Fruit fly (Drosophila melanogaster) whole organism, embryonic: ENCODE data around the gene alphaSnap.

Experiments
- CG10979 ChIP-seq: fragments of 200-800 bp; sonication (Bioruptor generic); optimal IDR thresholded peaks from 2 replicates; lab custom pipeline; 2018; ENCODE audit warnings: missing biosample characterization, mild to moderate bottlenecking, missing genetic modification characterization, moderate library complexity
- CG12236 ChIP-seq: fragments of 200-800 bp; sonication (Bioruptor generic); optimal IDR thresholded peaks from 2 replicates; lab custom pipeline; 2016; ENCODE audit warnings: missing biosample characterization, missing genetic modification characterization
- CG14014 ChIP-seq: fragments of 200-800 bp; sonication (Bioruptor generic); IDR thresholded peaks from 2 replicates; pipeline ENCODE4 v1.3.6; 2022; ENCODE audit warnings: missing biosample characterization, missing genetic modification characterization
- CG15696 ChIP-seq: fragments of 200-800 bp; sonication (Bioruptor generic); optimal IDR thresholded peaks from 2 replicates; lab custom pipeline; 2019; ENCODE audit warnings: missing biosample characterization, mild to moderate bottlenecking, missing genetic modification characterization, moderate library complexity
- CG1792 ChIP-seq: fragments of 200-800 bp; sonication (Bioruptor generic); optimal IDR thresholded peaks from 2 replicates; lab custom pipeline; 2016; ENCODE audit warnings: missing biosample characterization, missing genetic modification characterization
- CG18262 ChIP-seq: fragments of 200-800 bp; optimal IDR thresholded peaks from 3 replicates; lab custom pipeline; 2019; ENCODE audit warnings: missing biosample characterization, mild to moderate bottlenecking, missing genetic modification characterization, moderate library complexity
- CG18619 ChIP-seq: fragments of 200-800 bp; sonication (Bioruptor generic); optimal IDR thresholded peaks from 3 replicates; lab custom pipeline; 2017; ENCODE audit warnings: missing biosample characterization, mild to moderate bottlenecking, missing genetic modification characterization
- CG2202 ChIP-seq: fragments of 200-800 bp; sonication (Bioruptor generic); optimal IDR thresholded peaks from 2 replicates; lab custom pipeline; 2018; ENCODE audit warnings: missing biosample characterization, mild to moderate bottlenecking, missing genetic modification characterization
- CG3065 ChIP-seq: fragments of 200-800 bp; sonication (Bioruptor generic); optimal IDR thresholded peaks from 2 replicates; lab custom pipeline; 2016; ENCODE audit warnings: missing biosample characterization, missing genetic modification characterization
- CG31365 ChIP-seq: fragments of 200-800 bp; sonication (Bioruptor generic); optimal IDR thresholded peaks from 2 replicates; lab custom pipeline; 2018; ENCODE audit warnings: missing biosample characterization, mild to moderate bottlenecking, missing genetic modification characterization
- CG4707 ChIP-seq: fragments of 200-800 bp; sonication (Bioruptor generic); optimal IDR thresholded peaks from 2 replicates; lab custom pipeline; 2018; ENCODE audit warnings: missing biosample characterization, mild to moderate bottlenecking, missing genetic modification characterization, moderate library complexity
- CG5180 ChIP-seq: fragments of 200-800 bp; sonication (Bioruptor generic); optimal IDR thresholded peaks from 3 replicates; lab custom pipeline; 2017; ENCODE audit warnings: missing biosample characterization, missing genetic modification characterization, mild to moderate bottlenecking, moderate library complexity, missing genetic modification reagents
- CG6813 ChIP-seq: fragments of 200-800 bp; sonication (Bioruptor generic); optimal IDR thresholded peaks from 2 replicates; lab custom pipeline; 2017; ENCODE audit warnings: missing biosample characterization, missing genetic modification characterization, mild to moderate bottlenecking, moderate library complexity, missing genetic modification reagents
- CG7556 ChIP-seq: fragments of 200-800 bp; sonication (Bioruptor generic); optimal IDR thresholded peaks from 2 replicates; lab custom pipeline; 2017; ENCODE audit warnings: missing biosample characterization, mild to moderate bottlenecking, missing genetic modification characterization
- CG8388 ChIP-seq: fragments of 200-800 bp; sonication (Bioruptor generic); optimal IDR thresholded peaks from 2 replicates; lab custom pipeline; 2019; ENCODE audit warnings: missing biosample characterization, mild to moderate bottlenecking, missing genetic modification characterization, moderate library complexity
- CG8765 ChIP-seq: fragments of 200-800 bp; sonication (Bioruptor generic); IDR thresholded peaks from 2 replicates; pipeline ENCODE4 v1.3.6; 2022; ENCODE audit warnings: missing biosample characterization, missing genetic modification characterization
- CG9609 ChIP-seq: fragments of 200-800 bp; sonication (Bioruptor generic); optimal IDR thresholded peaks from 3 replicates; lab custom pipeline; 2016; ENCODE audit warnings: missing biosample characterization, missing genetic modification characterization
- Doc2 ChIP-seq: fragments of 200-800 bp; sonication (Bioruptor generic); IDR thresholded peaks from 2 replicates; pipeline ENCODE4 v1.3.6; 2022; ENCODE audit warnings: missing biosample characterization, missing genetic modification characterization
- ERR ChIP-seq: fragments of 200-800 bp; sonication (Bioruptor generic); optimal IDR thresholded peaks from 2 replicates; lab custom pipeline; 2016; ENCODE audit warnings: missing biosample characterization, missing genetic modification characterization
- Ets65A ChIP-seq: fragments of 200-800 bp; sonication (Bioruptor generic); peaks from one replicate; lab custom pipeline; 2016; ENCODE audit warnings: missing biosample characterization, missing genetic modification characterization
- Ets97D ChIP-seq: fragments of 200-800 bp; sonication (Bioruptor generic); optimal IDR thresholded peaks from 3 replicates; lab custom pipeline; 2016; ENCODE audit warnings: missing biosample characterization, missing genetic modification characterization
- Gug ChIP-seq: fragments of 200-800 bp; sonication (Bioruptor generic); IDR thresholded peaks from 4 replicates; pipeline ENCODE4 v1.3.6; 2022; ENCODE audit warnings: missing biosample characterization, missing genetic modification characterization
- Hmx ChIP-seq: fragments of 200-800 bp; sonication (Bioruptor generic); optimal IDR thresholded peaks from 2 replicates; lab custom pipeline; 2016; ENCODE audit warnings: missing biosample characterization, missing genetic modification characterization
- MTF-1 ChIP-seq: fragments of 200-800 bp; sonication (Bioruptor generic); optimal IDR thresholded peaks from 2 replicates; lab custom pipeline; 2018; ENCODE audit warnings: missing biosample characterization, mild to moderate bottlenecking, missing genetic modification characterization, borderline replicate concordance
- NC2β ChIP-seq: fragments of 200-800 bp; sonication (Bioruptor generic); optimal IDR thresholded peaks from 2 replicates; lab custom pipeline; 2016; ENCODE audit warnings: missing biosample characterization, missing genetic modification characterization
- NK7.1 ChIP-seq: fragments of 200-800 bp; sonication (Bioruptor generic); optimal IDR thresholded peaks from 3 replicates; lab custom pipeline; 2016; ENCODE audit warnings: missing biosample characterization, missing genetic modification characterization
- Optix ChIP-seq: fragments of 200-800 bp; sonication (Bioruptor generic); IDR thresholded peaks from 3 replicates; pipeline ENCODE4 v1.3.6; 2022; ENCODE audit warnings: missing biosample characterization, missing genetic modification characterization
- Rfx ChIP-seq: fragments of 200-800 bp; sonication (Bioruptor generic); IDR thresholded peaks from 2 replicates; pipeline ENCODE4 v1.3.6; 2022; ENCODE audit warnings: missing biosample characterization, missing genetic modification characterization
- Sry-δ ChIP-seq: fragments of 200-800 bp; sonication (Bioruptor generic); optimal IDR thresholded peaks from 2 replicates; lab custom pipeline; 2016; ENCODE audit warnings: missing biosample characterization, missing genetic modification characterization
- al ChIP-seq: fragments of 200-800 bp; sonication (Bioruptor generic); IDR thresholded peaks from 2 replicates; pipeline ENCODE4 v1.3.6; 2022; ENCODE audit warnings: missing biosample characterization, missing genetic modification characterization
- ase ChIP-seq: fragments of 200-800 bp; sonication (Bioruptor generic); IDR thresholded peaks from 3 replicates; pipeline ENCODE4 v1.3.6; 2022; ENCODE audit warnings: missing biosample characterization, missing genetic modification characterization
- az2 ChIP-seq: fragments of 200-800 bp; sonication (Bioruptor generic); optimal IDR thresholded peaks from 3 replicates; lab custom pipeline; 2016; ENCODE audit warnings: missing biosample characterization, missing genetic modification characterization
- bcd ChIP-seq: fragments of 200-800 bp; sonication (Bioruptor generic); optimal IDR thresholded peaks from 2 replicates; lab custom pipeline; 2017; ENCODE audit warnings: missing biosample characterization, mild to moderate bottlenecking, missing genetic modification characterization
- cad ChIP-seq: fragments of >200 bp; optimal IDR thresholded peaks from 2 replicates; lab custom pipeline; 2017; ENCODE audit warnings: missing biosample characterization, missing genetic modification characterization
- chn ChIP-seq: fragments of 200-800 bp; sonication (Bioruptor generic); optimal IDR thresholded peaks from 2 replicates; lab custom pipeline; 2016; ENCODE audit warnings: missing biosample characterization, missing genetic modification characterization
- corto ChIP-seq: fragments of 200-800 bp; sonication (Bioruptor generic); optimal IDR thresholded peaks from 2 replicates; lab custom pipeline; 2016; ENCODE audit warnings: missing biosample characterization, mild to moderate bottlenecking, missing genetic modification characterization, moderate library complexity
- emc ChIP-seq: fragments of 200-800 bp; sonication (Bioruptor generic); optimal IDR thresholded peaks from 2 replicates; lab custom pipeline; 2016; ENCODE audit warnings: missing biosample characterization, missing genetic modification characterization
- gcm2 ChIP-seq: fragments of 200-800 bp; sonication (Bioruptor generic); optimal IDR thresholded peaks from 2 replicates; lab custom pipeline; 2016; ENCODE audit warnings: missing biosample characterization, missing genetic modification characterization
- gfzf ChIP-seq: fragments of 200-800 bp; sonication (Bioruptor generic); optimal IDR thresholded peaks from 2 replicates; lab custom pipeline; 2016; ENCODE audit warnings: missing biosample characterization, mild to moderate bottlenecking, missing genetic modification characterization, moderate library complexity
- gsb ChIP-seq: fragments of 200-800 bp; sonication (Bioruptor generic); IDR thresholded peaks from 2 replicates; pipeline ENCODE4 v1.3.6; 2022; ENCODE audit warnings: missing biosample characterization, missing genetic modification characterization
- hb ChIP-seq: fragments of 200-800 bp; sonication (Bioruptor generic); IDR thresholded peaks from 3 replicates; pipeline ENCODE4 v1.3.6; 2022; ENCODE audit warnings: missing biosample characterization, missing genetic modification characterization; ENCODE audit not compliant: partially characterized antibody
- her ChIP-seq: fragments of 200-800 bp; sonication (Bioruptor generic); optimal IDR thresholded peaks from 2 replicates; lab custom pipeline; 2016; ENCODE audit warnings: missing biosample characterization, missing genetic modification characterization
- lov ChIP-seq, 2 experiments: fragments of 200-800 bp in 1 of 2; fragments of >200 bp in 1 of 2; sonication (Bioruptor generic) in 1 of 2; IDR thresholded peaks in 1 of 2; optimal IDR thresholded peaks in 1 of 2; 2 replicates in 1 of 2; 3 replicates in 1 of 2; pipeline versions ENCODE4 v1.3.6 to Lab custom; 2017 to 2022; ENCODE audit warnings: missing biosample characterization in 1 of 2, missing genetic modification characterization in 1 of 2
- pb ChIP-seq: fragments of 200-800 bp; sonication (Bioruptor generic); optimal IDR thresholded peaks from 3 replicates; lab custom pipeline; 2016; ENCODE audit warnings: missing biosample characterization, missing genetic modification characterization
- pros ChIP-seq: fragments of 200-800 bp; sonication (Bioruptor generic); optimal IDR thresholded peaks from 3 replicates; lab custom pipeline; 2019; ENCODE audit warnings: missing biosample characterization, mild to moderate bottlenecking, missing genetic modification characterization, moderate library complexity
- scrt ChIP-seq: fragments of 200-800 bp; sonication (Bioruptor generic); optimal IDR thresholded peaks from 2 replicates; lab custom pipeline; 2018; ENCODE audit warnings: missing biosample characterization, mild to moderate bottlenecking, missing genetic modification characterization, moderate library complexity
- slou ChIP-seq: fragments of 200-800 bp; sonication (Bioruptor generic); optimal IDR thresholded peaks from 3 replicates; lab custom pipeline; 2016; ENCODE audit warnings: missing biosample characterization, missing genetic modification characterization
- slp2 ChIP-seq: fragments of 200-800 bp; sonication (Bioruptor generic); optimal IDR thresholded peaks from 2 replicates; lab custom pipeline; 2016; ENCODE audit warnings: missing biosample characterization, missing genetic modification characterization
- toy ChIP-seq: fragments of 200-800 bp; sonication (Bioruptor generic); IDR thresholded peaks from 2 replicates; pipeline ENCODE4 v1.3.6; 2022; ENCODE audit warnings: missing biosample characterization, missing genetic modification characterization
- trem ChIP-seq: fragments of 200-800 bp; optimal IDR thresholded peaks from 3 replicates; lab custom pipeline; 2019; ENCODE audit warnings: missing biosample characterization, mild to moderate bottlenecking, missing genetic modification characterization, moderate library complexity
- vfl ChIP-seq: fragments of 200-800 bp; sonication (Bioruptor generic); optimal IDR thresholded peaks from 2 replicates; lab custom pipeline; 2016; ENCODE audit warnings: missing biosample characterization, missing genetic modification characterization
- wek ChIP-seq: fragments of 200-800 bp; sonication (Bioruptor generic); optimal IDR thresholded peaks from 3 replicates; lab custom pipeline; 2018; ENCODE audit warnings: missing biosample characterization, mild to moderate bottlenecking, missing genetic modification characterization, moderate library complexity

The alphaSnap gene

DNA sequence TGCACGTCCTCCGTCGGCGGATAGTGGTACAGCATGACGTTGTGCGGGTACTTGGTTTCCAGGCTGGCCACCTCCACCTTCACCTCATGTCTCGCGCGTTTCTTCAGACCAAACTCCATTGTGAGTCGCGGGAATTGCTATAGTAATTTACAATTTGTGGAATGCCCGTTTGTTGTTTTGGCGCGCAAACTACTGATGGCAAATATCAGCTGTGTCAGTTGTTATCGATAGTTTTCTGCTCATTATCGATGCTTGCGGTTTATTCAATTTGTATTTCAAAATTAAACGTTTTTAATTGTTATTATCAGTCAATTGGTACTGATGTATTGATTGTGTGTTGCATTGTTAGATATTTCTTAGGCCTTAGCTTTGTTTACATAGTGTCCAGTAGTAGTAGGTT is 48.0 kb downstream of the alphaSnap start, which contains the start of gene Prim2 (continued):
- TF ChIP-seq bcd = no peak
- no peak for TF ChIP-seq CG4707
- TF ChIP-seq CG8765 (GFP tag; lab: Robert Waterston, UW) = no peak
- no peak for TF ChIP-seq Hmx (GFP tag; lab: Kevin White, UChicago)
- TF ChIP-seq toy (GFP tag; lab: Robert Waterston, UW) = no peak
- TF ChIP-seq Gug (GFP tag; lab: Robert Waterston, UW) = no peak
- TF ChIP-seq Doc2 (GFP tag; lab: Robert Waterston, UW) = no peak
- no peak for TF ChIP-seq ERR (GFP tag; lab: Kevin White, UChicago)
- TF ChIP-seq her (GFP tag; lab: Kevin White, UChicago) = no peak
- no peak for TF ChIP-seq corto (GFP tag; lab: Kevin White, UChicago)
- no peak for TF ChIP-seq pb (GFP tag; lab: Kevin White, UChicago)
- no peak for TF ChIP-seq CG7556
- TF ChIP-seq trem (tag; lab: Kevin White, UChicago) = peak; percentile 81
- no peak for TF ChIP-seq Ets97D (GFP tag; lab: Kevin White, UChicago)
- TF ChIP-seq NK7.1 = no peak
- no peak for TF ChIP-seq gsb (GFP tag; lab: Robert Waterston, UW)
- TF ChIP-seq CG12236 (GFP tag; lab: Kevin White, UChicago) = no peak
- no peak for TF ChIP-seq wek (GFP tag; lab: Kevin White, UChicago)
- TF ChIP-seq CG9609 = no peak
- TF ChIP-seq emc = no peak
- no peak for TF ChIP-seq CG1792 (GFP tag; lab: Kevin White, UChicago)
- no peak for TF ChIP-seq slou
- TF ChIP-seq pros (GFP tag; lab: Kevin White, UChicago) = no peak
- TF ChIP-seq Rfx (GFP tag; lab: Robert Waterston, UW) = no peak
- no peak for TF ChIP-seq slp2 (GFP tag; lab: Kevin White, UChicago)
- TF ChIP-seq hb (GFP tag; lab: Robert Waterston, UW) = no peak
- TF ChIP-seq cad (GFP tag; lab: Kevin White, UChicago) = no peak
- no peak for TF ChIP-seq chn
- TF ChIP-seq MTF-1 = no peak
- no peak for TF ChIP-seq CG10979
- no peak for TF ChIP-seq CG14014 (GFP tag; lab: Robert Waterston, UW)
- no peak for TF ChIP-seq gcm2 (GFP tag; lab: Kevin White, UChicago)
- no peak for TF ChIP-seq CG3065 (GFP tag; lab: Kevin White, UChicago)
- TF ChIP-seq ase (GFP tag; lab: Robert Waterston, UW) = no peak
- TF ChIP-seq NC2β (GFP tag; lab: Kevin White, UChicago) = no peak
- no peak for TF ChIP-seq az2 (GFP tag; lab: Kevin White, UChicago)
- no peak for TF ChIP-seq scrt (GFP tag; lab: Kevin White, UChicago)
- TF ChIP-seq CG8388 (GFP tag; lab: Kevin White, UChicago) = no peak
- TF ChIP-seq gfzf (GFP tag; lab: Kevin White, UChicago) = peak; percentile 26
- no peak for TF ChIP-seq CG18262 (tag; lab: Kevin White, UChicago)
- TF ChIP-seq CG18619 (GFP tag; lab: Kevin White, UChicago) = no peak
- no peak for TF ChIP-seq CG31365 (tag; lab: Kevin White, UChicago)
- no peak for TF ChIP-seq Optix (GFP tag; lab: Robert Waterston, UW)
- TF ChIP-seq lov (optimal IDR thresholded peaks at IDR 0.05; lab: Kevin White, UChicago) = no peak
- TF ChIP-seq lov (GFP tag; IDR thresholded peaks at IDR 0.05; lab: Robert Waterston, UW) = no peak
- TF ChIP-seq vfl (GFP tag; lab: Kevin White, UChicago) = no peak
- no peak for TF ChIP-seq CG2202 (tag; lab: Kevin White, UChicago)
- TF ChIP-seq CG15696 (tag; lab: Kevin White, UChicago) = no peak
- TF ChIP-seq Ets65A (GFP tag; lab: Kevin White, UChicago) = no peak
- TF ChIP-seq Sry-δ (GFP tag; lab: Kevin White, UChicago) = peak; percentile 88
- TF ChIP-seq al = no peak
- TF ChIP-seq CG6813 (GFP tag; lab: Kevin White, UChicago) = no peak
- no peak for TF ChIP-seq CG5180 (GFP tag; lab: Kevin White, UChicago)
